Worm (Caenorhabditis elegans): ENCODE data around the gene tofu-2.

tofu-2 gene

DNA sequence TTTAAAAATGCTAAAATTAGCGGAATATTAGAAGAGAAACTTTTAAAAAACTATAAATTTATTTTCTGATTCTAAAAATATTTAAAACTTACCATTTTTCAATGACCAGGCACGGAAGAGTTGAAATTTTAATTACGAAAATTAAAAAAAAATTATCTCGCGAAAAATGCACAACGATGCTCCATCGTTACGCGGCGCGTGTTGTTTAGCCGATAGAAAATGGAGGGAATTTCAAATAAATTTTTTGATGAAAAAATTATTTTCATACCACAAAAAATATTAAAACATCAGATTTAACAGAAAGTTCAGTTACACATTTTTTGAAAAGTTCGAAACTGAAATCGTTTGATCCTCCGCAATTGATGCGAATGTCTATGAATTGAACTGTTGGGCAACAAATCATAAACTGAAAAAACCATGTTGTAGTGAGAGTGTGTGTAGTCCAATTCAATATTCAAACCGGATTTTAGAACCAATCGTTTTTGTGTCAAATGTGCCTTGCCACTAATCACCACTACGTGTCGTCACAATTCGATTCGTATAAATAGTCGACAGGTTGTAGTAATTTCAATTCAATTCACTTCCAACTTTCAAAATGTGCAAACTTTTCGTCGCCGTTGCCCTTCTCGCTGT, at the start of gene tofu-2, which contains the start of gene spig-1:
Gene tofu-2, minus strand, starts transcription at position 116 of the 633 bp plus-strand sequence.
Gene spig-1, plus strand, starts transcription at position 583 of the 633 bp plus-strand sequence.
- no peak for TF ChIP-seq skn-1 (tag; optimal IDR thresholded peaks at IDR 0.05)
- peak in 1 of 2 experiments; percentile 59 for TF ChIP-seq efl-1 (optimal IDR thresholded peaks at IDR 0.05)
- peak; percentile 6 to 44 for TF ChIP-seq efl-1 (GFP tag; optimal IDR thresholded peaks at IDR 0.05 in 1 of 2)

DNA sequence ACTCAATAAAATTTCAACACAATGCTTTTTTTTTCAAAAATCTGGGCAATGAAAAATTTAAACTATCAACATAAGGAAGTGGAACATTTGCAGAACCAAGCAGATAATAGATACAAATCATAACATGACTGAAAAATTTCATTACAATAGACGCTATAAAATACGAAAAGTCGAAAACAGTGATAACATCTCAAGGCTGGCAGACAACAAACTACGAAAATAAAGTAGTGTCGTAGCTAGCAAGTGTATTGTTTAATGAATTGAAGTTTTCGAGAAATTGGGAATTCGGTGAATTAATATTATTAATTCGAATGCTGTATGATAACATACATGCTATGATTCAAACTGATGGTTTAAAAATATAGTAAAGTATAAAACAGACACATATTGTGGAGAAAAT, 45.8 kb upstream of the tofu-2 start:
- no peak for TF ChIP-seq snpc-4 (tag; optimal IDR thresholded peaks at IDR 0.05)
- no peak for TF ChIP-seq efl-1 (optimal IDR thresholded peaks at IDR 0.05)
- peak in 1 of 2 experiments; percentile 6 for TF ChIP-seq efl-1 (GFP tag; optimal IDR thresholded peaks at IDR 0.05 in 1 of 2)
- TF ChIP-seq zag-1 (tag; optimal IDR thresholded peaks at IDR 0.05) = no peak
- no peak for TF ChIP-seq xbp-1 (tag; optimal IDR thresholded peaks at IDR 0.05)
- no peak for TF ChIP-seq fkh-10 (GFP tag; optimal IDR thresholded peaks at IDR 0.05)
- no peak for TF ChIP-seq unc-98 (GFP tag; IDR thresholded peaks at IDR 0.05)

DNA sequence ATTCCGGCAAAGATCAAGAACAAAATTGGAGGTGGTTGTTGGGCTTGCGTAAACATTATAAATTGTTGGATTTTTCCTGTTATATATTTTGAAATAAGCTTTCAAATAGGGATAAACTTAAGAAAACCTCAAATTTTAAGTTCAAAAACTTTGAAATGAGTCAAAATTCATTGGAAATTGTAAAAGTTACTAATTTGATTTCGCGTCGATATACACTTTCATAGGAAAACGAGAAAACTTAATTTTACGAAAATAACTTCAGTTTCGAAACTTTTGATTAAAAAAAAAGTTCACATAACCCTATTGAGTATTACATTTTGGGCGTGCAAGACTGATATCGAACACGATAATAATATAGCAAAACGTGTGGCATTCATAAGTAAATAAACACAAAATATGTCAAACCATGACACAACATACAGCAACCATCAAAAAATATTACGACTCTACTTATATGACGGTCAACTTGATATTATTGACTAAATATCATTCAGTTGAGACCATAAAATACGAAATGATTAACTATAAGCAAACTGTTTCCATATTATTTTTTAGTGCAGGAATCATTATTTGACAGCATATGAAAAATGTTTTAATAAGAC, 45.2 kb upstream of the tofu-2 start:
- TF ChIP-seq efl-1 (optimal IDR thresholded peaks at IDR 0.05) (no peak), efl-1 (GFP tag; optimal IDR thresholded peaks at IDR 0.05 in 1 of 2) (peak in 1 of 2 experiments; percentile 91), sox-4 (tag; optimal IDR thresholded peaks at IDR 0.05) (no peak), fkh-10 (GFP tag; optimal IDR thresholded peaks at IDR 0.05) (no peak)

DNA sequence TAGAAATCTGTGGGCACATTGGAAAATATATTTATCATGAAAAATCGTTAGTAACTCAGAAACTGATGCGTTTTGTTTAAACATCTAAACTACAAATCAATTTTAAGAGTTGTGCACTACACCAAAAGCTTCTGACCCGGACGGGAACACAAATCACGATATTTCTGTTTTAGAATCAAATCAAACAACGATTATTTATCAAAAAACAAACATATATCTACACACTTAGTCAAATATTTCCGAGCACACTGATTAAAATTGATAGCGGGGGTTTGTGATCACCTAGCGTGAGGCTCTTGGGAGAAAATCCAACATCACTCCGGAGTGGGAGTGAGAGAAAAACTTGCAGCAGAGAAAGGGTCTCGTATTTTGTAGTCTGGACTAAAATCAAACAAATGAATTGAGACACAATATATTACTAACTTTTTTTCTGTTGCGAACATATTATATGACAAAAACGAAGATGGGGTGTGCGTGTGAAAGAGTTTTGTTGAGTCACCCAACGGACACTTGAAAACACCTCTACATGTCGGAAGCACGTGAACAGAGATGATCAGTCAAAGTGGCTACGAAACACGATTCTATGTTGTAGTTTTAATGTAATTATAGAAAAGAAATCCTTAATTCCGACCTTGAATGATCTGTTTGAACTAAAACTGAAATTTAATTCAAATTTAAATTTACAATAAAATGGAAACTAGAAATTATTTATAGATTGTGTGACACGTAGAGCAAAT, 44.4 kb upstream of the tofu-2 start:
- TF ChIP-seq ztf-4 (tag; optimal IDR thresholded peaks at IDR 0.05) (no peak), elt-2 (tag; optimal IDR thresholded peaks at IDR 0.05) (peak; percentile 67), Y116A8C.19 (tag; optimal IDR thresholded peaks at IDR 0.05; ENCODE audit: borderline replicate concordance) (no peak), unc-30 (tag; optimal IDR thresholded peaks at IDR 0.05) (no peak), nhr-85 (tag) (peak; percentile 71), aha-1 (tag; optimal IDR thresholded peaks at IDR 0.05) (no peak), lin-39 (tag; optimal IDR thresholded peaks at IDR 0.05) (no peak), dsc-1 (tag; optimal IDR thresholded peaks at IDR 0.05) (peak; percentile 14), lin-14 (GFP tag; optimal IDR thresholded peaks at IDR 0.05) (peak; percentile 15), nhr-71 (tag; optimal IDR thresholded peaks at IDR 0.05) (peak; percentile 19), skn-1 (tag; optimal IDR thresholded peaks at IDR 0.05) (no peak), nhr-76 (tag; optimal IDR thresholded peaks at IDR 0.05) (no peak), nhr-20 (tag; optimal IDR thresholded peaks at IDR 0.05) (peak; percentile 51), tbx-2 (tag; optimal IDR thresholded peaks at IDR 0.05) (no peak), unc-98 (GFP tag; IDR thresholded peaks at IDR 0.05) (no peak), ztf-11 (tag; optimal IDR thresholded peaks at IDR 0.05) (no peak)

ce11 chrV:7093720-7094401, 42.8 kb upstream of the tofu-2 start, which contains the start of gene nhr-135:
Gene nhr-135 (minus strand): TSS chrV:7093770.
- peak; percentile 6 for TF ChIP-seq C16A3.4 (tag; optimal IDR thresholded peaks at IDR 0.05)
- no peak for TF ChIP-seq jun-1 (tag; optimal IDR thresholded peaks at IDR 0.05)
- TF ChIP-seq unc-130 (tag; optimal IDR thresholded peaks at IDR 0.05) = peak; percentile 56
- TF ChIP-seq nhr-85 (tag) = peak; percentile 57
- TF ChIP-seq hpl-2 (GFP tag; optimal IDR thresholded peaks at IDR 0.05) = no peak
- peak; percentile 66 for TF ChIP-seq nhr-71 (tag; optimal IDR thresholded peaks at IDR 0.05)
- peak; percentile 40 for TF ChIP-seq tbx-2 (tag; optimal IDR thresholded peaks at IDR 0.05)
- peak; percentile 58 for TF ChIP-seq mep-1 (tag; optimal IDR thresholded peaks at IDR 0.05)
- peak; percentile 70 for TF ChIP-seq snu-23 (GFP tag; optimal IDR thresholded peaks at IDR 0.05)
- TF ChIP-seq lin-35 (GFP tag; optimal IDR thresholded peaks at IDR 0.05) = peak in 1 of 2 experiments; percentile 77
- peak in 1 of 2 experiments; percentile 30 for TF ChIP-seq efl-1 (optimal IDR thresholded peaks at IDR 0.05)
- TF ChIP-seq efl-1 (GFP tag; optimal IDR thresholded peaks at IDR 0.05 in 1 of 2) = peak; percentile 24 to 40
- TF ChIP-seq efl-3 (GFP tag; optimal IDR thresholded peaks at IDR 0.05) = no peak
- peak in 2 of 3 experiments; percentile 28 to 32 for TF ChIP-seq dpl-1 (GFP tag; optimal IDR thresholded peaks at IDR 0.05)
- no peak for TF ChIP-seq skn-1 (tag; optimal IDR thresholded peaks at IDR 0.05)
- peak; percentile 43 for TF ChIP-seq nhr-77 (tag; optimal IDR thresholded peaks at IDR 0.05)
- no peak for TF ChIP-seq alr-1 (tag; optimal IDR thresholded peaks at IDR 0.05; ENCODE audit: borderline replicate concordance)
- TF ChIP-seq sptf-1 (tag; optimal IDR thresholded peaks at IDR 0.05) = no peak
- no peak for TF ChIP-seq xbp-1 (tag; optimal IDR thresholded peaks at IDR 0.05)
- peak in 4 of 6 experiments; percentile 12 to 69 (median 49) for TF ChIP-seq elt-3 (tag; optimal IDR thresholded peaks at IDR 0.05)
- peak in 1 of 2 experiments; percentile 89 for TF ChIP-seq mdl-1 (tag; optimal IDR thresholded peaks at IDR 0.05)
- peak; percentile 99 for TF ChIP-seq blmp-1 (tag; optimal IDR thresholded peaks at IDR 0.05)
- peak; percentile 27 for TF ChIP-seq nhr-47 (tag; optimal IDR thresholded peaks at IDR 0.05)
- TF ChIP-seq nhr-20 (tag; optimal IDR thresholded peaks at IDR 0.05) = peak; percentile 93
- peak; percentile 83 for TF ChIP-seq lin-14 (GFP tag; optimal IDR thresholded peaks at IDR 0.05)

All from whole organism, L1 larva.